Worm (Caenorhabditis elegans): ENCODE measurements around the gene F38B7.2.

The F38B7.2 gene

DNA sequence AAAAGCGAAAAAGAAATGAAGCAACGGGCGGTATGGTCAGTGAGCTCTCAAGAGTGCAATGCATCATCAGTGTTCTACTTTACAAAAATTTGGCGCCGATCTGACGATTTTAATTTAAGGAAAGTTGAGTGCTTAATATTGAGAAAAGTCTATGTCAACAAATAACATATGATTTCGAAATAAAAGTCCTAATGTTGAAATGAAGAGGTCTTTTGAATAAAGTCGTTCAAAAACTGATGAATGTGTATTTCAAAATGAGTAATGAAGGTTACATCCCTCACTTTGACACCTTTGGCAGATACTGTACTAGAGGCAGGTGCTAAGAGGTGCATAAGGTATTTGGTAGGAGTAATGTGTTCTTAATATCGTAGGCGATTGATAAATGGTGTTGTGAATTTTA is 46.3 kb upstream of the F38B7.2 start:
- TF ChIP-seq nhr-77 (tag; optimal IDR thresholded peaks at IDR 0.05), result no peak
- no peak for TF ChIP-seq nhr-28 (tag; optimal IDR thresholded peaks at IDR 0.05)
- no peak for TF ChIP-seq lin-39 (tag; optimal IDR thresholded peaks at IDR 0.05)
- no peak for TF ChIP-seq unc-86 (tag; optimal IDR thresholded peaks at IDR 0.05)
- no peak for TF ChIP-seq zip-4 (GFP tag; optimal IDR thresholded peaks at IDR 0.05)
- no peak for TF ChIP-seq vab-15 (tag; optimal IDR thresholded peaks at IDR 0.05)
- no peak for TF ChIP-seq lir-3 (tag; optimal IDR thresholded peaks at IDR 0.05; ENCODE audit: poor library complexity)
- no peak for TF ChIP-seq lsy-2 (tag; optimal IDR thresholded peaks at IDR 0.05)
- TF ChIP-seq mef-2 (tag; optimal IDR thresholded peaks at IDR 0.05), result no peak
- TF ChIP-seq elt-2 (tag; optimal IDR thresholded peaks at IDR 0.05), result no peak
- no peak for TF ChIP-seq ceh-82 (tag; optimal IDR thresholded peaks at IDR 0.05)
- TF ChIP-seq isw-1 (GFP tag; IDR thresholded peaks at IDR 0.05), result no peak
- no peak for TF ChIP-seq nhr-85 (tag)
- no peak for TF ChIP-seq grh-1 (GFP tag; IDR thresholded peaks at IDR 0.05)
- TF ChIP-seq ets-5 (GFP tag; IDR thresholded peaks at IDR 0.05), result no peak
- TF ChIP-seq ama-1 (optimal IDR thresholded peaks at IDR 0.05), result no peak
- no peak for TF ChIP-seq swsn-7 (tag; optimal IDR thresholded peaks at IDR 0.05)

DNA sequence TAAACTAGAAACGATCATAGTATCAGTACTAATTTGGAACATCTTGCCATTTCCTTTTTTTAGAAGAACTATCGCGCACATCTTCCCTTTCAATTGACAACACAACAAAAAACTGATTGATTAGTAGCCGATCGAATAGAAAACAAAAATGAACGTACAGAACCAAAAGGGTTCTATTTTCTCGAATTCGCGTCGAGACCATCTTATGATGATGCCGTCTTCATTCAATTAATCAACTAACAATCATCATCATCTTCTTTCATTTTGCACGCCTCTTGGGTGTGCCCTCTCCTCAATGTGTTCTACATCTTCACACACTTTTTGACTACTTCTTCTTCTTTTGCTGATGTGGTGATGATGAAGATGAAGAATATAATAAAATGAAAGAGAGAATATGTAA is 44.0 kb upstream of the F38B7.2 start:
- no peak for TF ChIP-seq elt-3 (tag; optimal IDR thresholded peaks at IDR 0.05)
- TF ChIP-seq dpl-1 (GFP tag; optimal IDR thresholded peaks at IDR 0.05), result no peak
- no peak for TF ChIP-seq C34B4.2 (tag; optimal IDR thresholded peaks at IDR 0.05)
- TF ChIP-seq lin-14 (GFP tag; optimal IDR thresholded peaks at IDR 0.05), result peak; percentile 48
- TF ChIP-seq fkh-4 (tag; optimal IDR thresholded peaks at IDR 0.05; ENCODE audit: borderline replicate concordance), result no peak
- no peak for TF ChIP-seq nhr-20 (tag; optimal IDR thresholded peaks at IDR 0.05)
- no peak for TF ChIP-seq fkh-8 (tag; optimal IDR thresholded peaks at IDR 0.05)
- no peak for TF ChIP-seq snu-23 (GFP tag; optimal IDR thresholded peaks at IDR 0.05)
- no peak for TF ChIP-seq ceh-63 (GFP tag; optimal IDR thresholded peaks at IDR 0.05)
- TF ChIP-seq blmp-1 (tag; optimal IDR thresholded peaks at IDR 0.05), result peak; percentile 40
- no peak for TF ChIP-seq nhr-237 (tag; optimal IDR thresholded peaks at IDR 0.05)
- no peak for TF ChIP-seq nhr-11 (tag; optimal IDR thresholded peaks at IDR 0.05)
- TF ChIP-seq snpc-4 (tag; optimal IDR thresholded peaks at IDR 0.05), result no peak
- no peak for TF ChIP-seq mef-2 (tag; optimal IDR thresholded peaks at IDR 0.05)
- TF ChIP-seq sptf-1 (tag; optimal IDR thresholded peaks at IDR 0.05), result no peak
- no peak for TF ChIP-seq elt-2 (tag; optimal IDR thresholded peaks at IDR 0.05)

DNA sequence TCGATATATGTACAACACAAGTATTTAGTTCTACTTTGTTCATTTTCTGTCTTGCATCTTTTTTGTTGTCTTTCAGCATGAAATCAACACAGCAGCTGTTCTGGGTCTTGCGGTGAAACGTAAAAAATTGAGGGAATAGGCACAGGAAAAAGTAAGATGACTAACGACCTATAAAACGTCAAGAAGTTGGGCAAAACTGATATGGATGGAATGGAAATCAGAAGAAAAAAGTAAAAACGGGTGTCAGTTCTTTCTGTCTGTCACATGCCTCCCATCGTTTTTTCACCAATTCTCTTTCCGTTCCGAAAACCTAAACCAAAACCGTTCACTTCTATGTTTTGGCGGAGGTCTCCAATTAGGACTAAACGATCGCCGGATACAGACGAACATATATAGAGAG is 42.8 kb upstream of the F38B7.2 start:
- TF ChIP-seq ceh-8 (GFP tag; optimal IDR thresholded peaks at IDR 0.05) (no peak), efl-1 (optimal IDR thresholded peaks at IDR 0.05) (no peak), efl-1 (GFP tag; optimal IDR thresholded peaks at IDR 0.05 in 1 of 2) (peak in 1 of 2 experiments; percentile 64), mef-2 (tag; optimal IDR thresholded peaks at IDR 0.05) (no peak), blmp-1 (tag; optimal IDR thresholded peaks at IDR 0.05) (peak; percentile 33), mep-1 (tag; optimal IDR thresholded peaks at IDR 0.05) (no peak), C34B4.2 (tag; optimal IDR thresholded peaks at IDR 0.05) (no peak), mdl-1 (tag; optimal IDR thresholded peaks at IDR 0.05) (no peak), nhr-237 (tag; optimal IDR thresholded peaks at IDR 0.05) (no peak), C04F5.9 (tag; optimal IDR thresholded peaks at IDR 0.05) (no peak)

DNA sequence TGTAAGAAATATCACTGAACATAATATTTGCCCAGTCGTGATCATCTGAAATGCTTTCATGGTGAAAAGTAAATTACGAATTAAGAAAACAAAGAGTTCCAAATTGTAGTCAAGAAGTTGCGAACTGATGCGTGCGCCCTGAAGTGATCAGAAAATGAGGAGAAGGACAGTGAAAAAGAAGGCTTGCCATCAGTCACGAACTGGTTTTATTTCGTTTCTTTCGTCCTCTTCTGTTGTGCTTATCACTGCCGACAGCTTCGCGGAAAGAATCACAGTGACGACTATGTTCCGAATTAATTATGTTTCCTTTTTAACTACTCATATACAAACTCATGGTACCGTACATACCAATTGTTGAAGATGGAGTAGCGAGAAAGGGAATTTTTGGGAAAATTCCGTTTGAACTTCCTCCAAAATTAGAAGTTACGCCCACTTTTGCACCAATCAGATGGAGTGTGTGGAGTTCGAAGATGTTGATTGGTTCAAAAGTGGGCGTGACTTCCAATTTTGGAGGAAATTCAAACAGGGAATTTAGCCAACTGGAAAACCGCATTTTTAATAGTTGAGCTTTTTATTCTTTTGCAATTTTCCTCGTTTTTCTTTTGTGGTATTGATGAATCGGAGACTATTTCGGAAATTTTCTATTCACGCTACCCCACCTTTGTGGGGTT is 40.5 kb upstream of the F38B7.2 start, which contains the start of gene C55A6.12:
C55A6.12 (minus strand) TSS at position 51 of the 671 bp plus-strand sequence.
- no peak for TF ChIP-seq pag-3 (tag; optimal IDR thresholded peaks at IDR 0.05; ENCODE audit: borderline replicate concordance, insufficient read depth)
- TF ChIP-seq nhr-85 (tag), result peak; percentile 28
- TF ChIP-seq elt-3 (tag; optimal IDR thresholded peaks at IDR 0.05), result no peak
- TF ChIP-seq dpl-1 (GFP tag; optimal IDR thresholded peaks at IDR 0.05), result peak; percentile 27 to 68 (median 65)
- TF ChIP-seq grh-1 (GFP tag; IDR thresholded peaks at IDR 0.05), result peak; percentile 49; the same call in 1 of the 2 replicates
- TF ChIP-seq ztf-11 (tag; optimal IDR thresholded peaks at IDR 0.05), result no peak
- no peak for TF ChIP-seq swsn-7 (tag; optimal IDR thresholded peaks at IDR 0.05)
- peak; percentile 48 for TF ChIP-seq xbp-1 (tag; optimal IDR thresholded peaks at IDR 0.05)
- peak; percentile 25 to 77 for TF ChIP-seq lin-35 (GFP tag; optimal IDR thresholded peaks at IDR 0.05)
- no peak for TF ChIP-seq hlh-17 (GFP tag; optimal IDR thresholded peaks at IDR 0.05; ENCODE audit: borderline replicate concordance)
- peak in 1 of 2 experiments; percentile 74 for TF ChIP-seq efl-1 (optimal IDR thresholded peaks at IDR 0.05)
- peak; percentile 77 to 96 for TF ChIP-seq efl-1 (GFP tag; optimal IDR thresholded peaks at IDR 0.05 in 1 of 2)
- no peak for TF ChIP-seq lin-15B (tag; optimal IDR thresholded peaks at IDR 0.05)
- no peak for TF ChIP-seq pqm-1 (tag; optimal IDR thresholded peaks at IDR 0.05)
- TF ChIP-seq C16A3.4 (tag; optimal IDR thresholded peaks at IDR 0.05), result no peak
- TF ChIP-seq lsy-2 (tag; optimal IDR thresholded peaks at IDR 0.05), result peak in 1 of 2 experiments; percentile 24
